Worm (Caenorhabditis elegans) whole organism, late embryonic: Measurements from ENCODE around the gene dmsr-16.

Experiments
- F13H6.1 ChIP-seq: sonication (generic microtip); optimal IDR thresholded peaks from 2 replicates; lab custom pipeline; 2016; ENCODE audit warnings: missing genetic modification characterization, missing compliant biosample characterization
- K02D7.2 ChIP-seq: sonication (generic microtip); optimal IDR thresholded peaks from 2 replicates; lab custom pipeline; 2017; ENCODE audit warnings: mild to moderate bottlenecking, missing genetic modification characterization, missing compliant biosample characterization
- T23F11.4 ChIP-seq: fragments of 200-800 bp; sonication (Bioruptor generic); optimal IDR thresholded peaks from 2 replicates; lab custom pipeline; 2018; ENCODE audit warnings: mild to moderate bottlenecking, missing genetic modification characterization, missing compliant biosample characterization
- ama-1 ChIP-seq: fragments of 150-350 bp; optimal IDR thresholded peaks from 2 replicates; lab custom pipeline; 2014
- ceh-18 ChIP-seq: sonication (generic microtip); optimal IDR thresholded peaks from 2 replicates; lab custom pipeline; 2016; ENCODE audit warnings: missing genetic modification characterization, missing compliant biosample characterization
- ceh-2 ChIP-seq: sonication (generic microtip); optimal IDR thresholded peaks from 2 replicates; lab custom pipeline; 2016; ENCODE audit warnings: missing genotype, missing genetic modification characterization, missing compliant biosample characterization
- ceh-22 ChIP-seq: sonication (generic microtip); optimal IDR thresholded peaks from 2 replicates; lab custom pipeline; 2017; ENCODE audit warnings: missing biosample characterization, missing genetic modification characterization
- ceh-24 ChIP-seq: sonication (generic microtip); optimal IDR thresholded peaks from 2 replicates; lab custom pipeline; 2016; ENCODE audit warnings: mild to moderate bottlenecking, missing genetic modification characterization, missing compliant biosample characterization
- ceh-34 ChIP-seq: sonication (generic microtip); optimal IDR thresholded peaks from 2 replicates; lab custom pipeline; 2016; ENCODE audit warnings: mild to moderate bottlenecking, missing genetic modification characterization, missing compliant biosample characterization
- che-1 ChIP-seq: sonication (generic microtip); optimal IDR thresholded peaks from 2 replicates; lab custom pipeline; 2016; ENCODE audit warnings: mild to moderate bottlenecking, missing genetic modification characterization, missing compliant biosample characterization
- dmd-4 ChIP-seq: sonication (generic microtip); optimal IDR thresholded peaks from 2 replicates; lab custom pipeline; 2016; ENCODE audit warnings: borderline replicate concordance, missing genetic modification characterization, missing compliant biosample characterization
- dve-1 ChIP-seq: sonication (generic microtip); optimal IDR thresholded peaks from 2 replicates; lab custom pipeline; 2017; ENCODE audit warnings: antibody characterized with exemption, mild to moderate bottlenecking, missing genetic modification characterization, missing compliant biosample characterization
- elt-2 ChIP-seq: sonication (generic microtip); optimal IDR thresholded peaks from 2 replicates; lab custom pipeline; 2016; ENCODE audit warnings: missing genetic modification reagents, missing genetic modification characterization, missing compliant biosample characterization
- eyg-1 ChIP-seq: sonication (generic microtip); optimal IDR thresholded peaks from 2 replicates; lab custom pipeline; 2016; ENCODE audit warnings: missing genotype, missing genetic modification characterization, missing compliant biosample characterization
- fkh-10 ChIP-seq: fragments of 150-350 bp; optimal IDR thresholded peaks from 2 replicates; lab custom pipeline; 2014; ENCODE audit warnings: missing biosample characterization, missing genetic modification reagents, missing genetic modification characterization
- fkh-6 ChIP-seq: sonication (generic microtip); optimal IDR thresholded peaks from 2 replicates; lab custom pipeline; 2016; ENCODE audit warnings: missing genetic modification characterization, missing compliant biosample characterization
- hlh-13 ChIP-seq: fragments of 200-800 bp; sonication (Bioruptor generic); optimal IDR thresholded peaks from 2 replicates; lab custom pipeline; 2018; ENCODE audit warnings: mild to moderate bottlenecking, missing genetic modification characterization, missing compliant biosample characterization
- hlh-6 ChIP-seq: sonication (generic microtip); optimal IDR thresholded peaks from 2 replicates; lab custom pipeline; 2016; ENCODE audit warnings: missing genotype, missing genetic modification characterization, missing compliant biosample characterization
- lin-11 ChIP-seq: fragments of 200-800 bp; sonication (Bioruptor generic); optimal IDR thresholded peaks from 2 replicates; lab custom pipeline; 2018; ENCODE audit warnings: mild to moderate bottlenecking, missing genetic modification characterization, missing compliant biosample characterization
- nfya-1 ChIP-seq: sonication (generic microtip); optimal IDR thresholded peaks from 2 replicates; lab custom pipeline; 2017; ENCODE audit warnings: missing genetic modification characterization, mild to moderate bottlenecking, missing compliant biosample characterization, antibody characterized with exemption, moderate library complexity
- nhr-11 ChIP-seq: fragments of 150-350 bp; optimal IDR thresholded peaks from 2 replicates; lab custom pipeline; 2014; ENCODE audit warnings: missing biosample characterization, missing genetic modification characterization
- nhr-232 ChIP-seq: sonication (generic microtip); optimal IDR thresholded peaks from 2 replicates; lab custom pipeline; 2016; ENCODE audit warnings: missing genetic modification characterization, missing compliant biosample characterization
- npax-4 ChIP-seq: sonication (generic microtip); optimal IDR thresholded peaks from 2 replicates; lab custom pipeline; 2016; ENCODE audit warnings: missing genetic modification characterization, missing compliant biosample characterization
- odd-2 ChIP-seq: sonication (generic microtip); optimal IDR thresholded peaks from 2 replicates; lab custom pipeline; 2017; ENCODE audit warnings: antibody characterized with exemption, mild to moderate bottlenecking, missing genetic modification characterization, missing compliant biosample characterization
- pax-1 ChIP-seq: fragments of 150-350 bp; optimal IDR thresholded peaks from 2 replicates; lab custom pipeline; 2014; ENCODE audit warnings: missing biosample characterization, missing genetic modification characterization
- pha-4 ChIP-seq: fragments of 150-350 bp; optimal IDR thresholded peaks from 2 replicates; lab custom pipeline; 2018; ENCODE audit warnings: missing biosample characterization, missing genetic modification reagents, missing genetic modification characterization
- pqm-1 ChIP-seq: sonication (generic microtip); optimal IDR thresholded peaks from 2 replicates; lab custom pipeline; 2016; ENCODE audit warnings: missing genetic modification characterization, missing compliant biosample characterization
- ref-2 ChIP-seq: sonication (generic microtip); optimal IDR thresholded peaks from 2 replicates; lab custom pipeline; 2016; ENCODE audit warnings: missing genetic modification characterization, missing compliant biosample characterization
- rnt-1 ChIP-seq: sonication (generic microtip); optimal IDR thresholded peaks from 2 replicates; lab custom pipeline; 2016; ENCODE audit warnings: missing genetic modification characterization, missing compliant biosample characterization
- sox-4 ChIP-seq: sonication (generic microtip); optimal IDR thresholded peaks from 2 replicates; lab custom pipeline; 2017; ENCODE audit warnings: mild to moderate bottlenecking, missing genetic modification characterization, inconsistent platforms, missing compliant biosample characterization
- syd-9 ChIP-seq: sonication (generic microtip); optimal IDR thresholded peaks from 2 replicates; lab custom pipeline; 2016; ENCODE audit warnings: mild to moderate bottlenecking, missing genetic modification characterization, moderate library complexity, missing compliant biosample characterization
- tbx-7 ChIP-seq: sonication (generic microtip); optimal IDR thresholded peaks from 2 replicates; lab custom pipeline; 2016; ENCODE audit warnings: missing genotype, missing genetic modification characterization, missing compliant biosample characterization
- ttx-3 ChIP-seq: sonication (generic microtip); optimal IDR thresholded peaks from 2 replicates; lab custom pipeline; 2016; ENCODE audit warnings: missing genetic modification reagents, missing genetic modification characterization, missing compliant biosample characterization
- unc-55 ChIP-seq: sonication (generic microtip); optimal IDR thresholded peaks from 2 replicates; lab custom pipeline; 2017; ENCODE audit warnings: missing biosample characterization, missing genetic modification reagents, missing genetic modification characterization
- ztf-16 ChIP-seq: sonication (generic microtip); optimal IDR thresholded peaks from 2 replicates; lab custom pipeline; 2017; ENCODE audit warnings: missing genetic modification characterization, missing compliant biosample characterization

Gene dmsr-16

DNA sequence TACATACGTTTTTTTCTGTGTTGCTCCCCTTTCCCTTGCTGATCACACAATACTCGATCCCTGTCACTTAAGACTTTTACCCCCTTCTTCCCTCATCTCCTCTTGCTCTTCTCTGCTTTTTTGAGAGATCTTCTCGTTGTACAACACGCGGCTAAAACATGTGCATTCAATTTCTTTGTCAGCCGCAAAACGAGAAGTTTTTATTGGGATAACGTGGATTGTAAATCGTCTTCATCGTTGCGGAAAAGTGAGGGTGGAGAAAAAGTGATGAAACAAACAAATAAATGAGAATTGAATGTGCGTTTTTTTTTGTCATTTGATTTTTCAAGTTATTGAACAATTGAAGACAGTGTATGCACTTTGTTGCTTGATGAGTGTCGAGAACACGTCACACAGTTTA, 39.4 kb downstream of the dmsr-16 start:
- TF ChIP-seq ceh-22 (tag; lab: Kevin White, UChicago) (no peak), dmd-4 (tag; lab: Kevin White, UChicago) (no peak), T23F11.4 (GFP tag; lab: Kevin White, UChicago) (no peak), ceh-2 (tag; lab: Kevin White, UChicago) (no peak), F13H6.1 (tag; lab: Kevin White, UChicago) (no peak), K02D7.2 (tag; lab: Kevin White, UChicago) (no peak), pha-4 (tag; lab: Kevin White, UChicago) (no peak)

DNA sequence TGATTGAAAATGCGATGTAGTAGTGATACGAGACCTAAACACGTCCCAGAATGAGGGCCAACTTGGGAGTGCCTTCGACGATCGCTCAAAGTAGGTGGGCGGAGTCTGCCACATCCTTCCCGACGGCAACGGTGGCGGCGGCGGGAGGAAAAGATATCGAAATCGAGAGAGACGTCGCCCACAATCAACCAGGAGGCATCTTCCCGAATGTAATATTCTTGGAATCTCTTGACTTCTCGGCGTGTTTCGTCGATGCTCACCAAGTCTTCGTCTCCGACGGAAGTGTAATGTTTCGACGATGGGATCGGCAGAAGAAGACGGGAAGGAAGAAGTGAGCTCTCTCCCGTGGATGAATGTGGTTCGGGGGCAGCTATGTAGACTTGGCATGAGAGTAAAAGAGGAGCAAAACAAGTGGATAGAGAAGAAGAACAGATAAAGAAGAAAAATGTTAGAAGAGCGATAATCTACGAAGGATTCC, 40.4 kb downstream of the dmsr-16 start, which contains the start of the genes T25F10.1 and clik-1:
Gene T25F10.1 (plus strand): TSS at position 51 of the 478 bp plus-strand sequence.
Gene clik-1 (minus strand): TSS at position 281 of the 478 bp plus-strand sequence.
- TF ChIP-seq rnt-1: peak; percentile 65
- TF ChIP-seq F13H6.1 (tag; lab: Kevin White, UChicago): peak; percentile 19
- peak; percentile 7 for TF ChIP-seq unc-55 (GFP tag; lab: Kevin White, UChicago)
- TF ChIP-seq nhr-11 (tag; lab: Kevin White, UChicago): no peak
- TF ChIP-seq ceh-18 (tag; lab: Kevin White, UChicago): peak; percentile 89
- no peak for TF ChIP-seq odd-2 (tag; lab: Kevin White, UChicago)
- peak; percentile 41 for TF ChIP-seq ceh-34 (tag; lab: Kevin White, UChicago)

ce11 chrV:6767576-6767975, 41.3 kb downstream of the dmsr-16 start:
- TF ChIP-seq che-1 (tag; lab: Kevin White, UChicago) (no peak), fkh-10 (no peak), ama-1 (no peak), syd-9 (tag; lab: Kevin White, UChicago) (no peak), nfya-1 (tag; lab: Kevin White, UChicago) (no peak), pqm-1 (tag; lab: Kevin White, UChicago) (no peak)

DNA sequence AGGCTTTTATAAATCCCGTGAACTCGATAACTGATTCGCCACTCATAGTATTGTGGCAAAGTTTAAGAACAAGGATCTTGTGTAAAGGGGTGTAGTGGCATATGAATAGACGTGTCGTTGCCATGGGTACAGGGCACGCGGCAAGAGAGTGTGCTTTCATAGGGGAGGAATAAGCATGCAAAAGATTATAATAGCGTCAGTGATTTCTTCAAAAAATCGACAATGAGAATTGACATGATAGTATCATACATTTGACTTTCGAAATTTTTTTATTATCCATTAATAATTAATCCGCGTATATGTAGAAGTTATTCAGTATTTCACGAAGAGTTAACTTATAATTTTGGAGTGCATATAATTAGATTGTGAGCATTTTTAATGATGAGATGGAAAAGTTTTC, 43.9 kb downstream of the dmsr-16 start, which contains the start of gene bbs-8:
Gene bbs-8 (minus strand): TSS at position 101 of the 400 bp plus-strand sequence.
- no peak for TF ChIP-seq ref-2 (tag; lab: Kevin White, UChicago)
- TF ChIP-seq hlh-6 (tag; lab: Kevin White, UChicago): no peak
- no peak for TF ChIP-seq hlh-13
- no peak for TF ChIP-seq fkh-10
- TF ChIP-seq ceh-34 (tag; lab: Kevin White, UChicago): no peak
- TF ChIP-seq fkh-6 (tag; lab: Kevin White, UChicago): no peak
- no peak for TF ChIP-seq ztf-16 (tag; lab: Kevin White, UChicago)
- no peak for TF ChIP-seq elt-2 (tag; lab: Kevin White, UChicago)
- no peak for TF ChIP-seq npax-4 (tag; lab: Kevin White, UChicago)
- no peak for TF ChIP-seq ceh-24 (tag; lab: Kevin White, UChicago)
- TF ChIP-seq pax-1 (tag; lab: Kevin White, UChicago): no peak
- TF ChIP-seq sox-4 (tag; lab: Kevin White, UChicago): no peak

ce11 chrV:6762361-6762760, 46.5 kb downstream of the dmsr-16 start, which contains the start of gene T25F10.4:
T25F10.4 (minus strand) TSS chrV:6762461.
- TF ChIP-seq odd-2 (tag; lab: Kevin White, UChicago) (no peak), tbx-7 (no peak), ttx-3 (tag; lab: Kevin White, UChicago) (no peak), eyg-1 (tag; lab: Kevin White, UChicago) (no peak), nhr-232 (tag; lab: Kevin White, UChicago) (no peak), lin-11 (tag; lab: Kevin White, UChicago) (no peak), nfya-1 (tag; lab: Kevin White, UChicago) (no peak), dve-1 (tag; lab: Kevin White, UChicago) (no peak), che-1 (tag; lab: Kevin White, UChicago) (no peak), pax-1 (tag; lab: Kevin White, UChicago) (no peak)
- TF ChIP-seq, all 69 proteins: peak for 0
